Worm (Caenorhabditis elegans): ENCODE data around the gene tbce-1.

The tbce-1 gene

DNA sequence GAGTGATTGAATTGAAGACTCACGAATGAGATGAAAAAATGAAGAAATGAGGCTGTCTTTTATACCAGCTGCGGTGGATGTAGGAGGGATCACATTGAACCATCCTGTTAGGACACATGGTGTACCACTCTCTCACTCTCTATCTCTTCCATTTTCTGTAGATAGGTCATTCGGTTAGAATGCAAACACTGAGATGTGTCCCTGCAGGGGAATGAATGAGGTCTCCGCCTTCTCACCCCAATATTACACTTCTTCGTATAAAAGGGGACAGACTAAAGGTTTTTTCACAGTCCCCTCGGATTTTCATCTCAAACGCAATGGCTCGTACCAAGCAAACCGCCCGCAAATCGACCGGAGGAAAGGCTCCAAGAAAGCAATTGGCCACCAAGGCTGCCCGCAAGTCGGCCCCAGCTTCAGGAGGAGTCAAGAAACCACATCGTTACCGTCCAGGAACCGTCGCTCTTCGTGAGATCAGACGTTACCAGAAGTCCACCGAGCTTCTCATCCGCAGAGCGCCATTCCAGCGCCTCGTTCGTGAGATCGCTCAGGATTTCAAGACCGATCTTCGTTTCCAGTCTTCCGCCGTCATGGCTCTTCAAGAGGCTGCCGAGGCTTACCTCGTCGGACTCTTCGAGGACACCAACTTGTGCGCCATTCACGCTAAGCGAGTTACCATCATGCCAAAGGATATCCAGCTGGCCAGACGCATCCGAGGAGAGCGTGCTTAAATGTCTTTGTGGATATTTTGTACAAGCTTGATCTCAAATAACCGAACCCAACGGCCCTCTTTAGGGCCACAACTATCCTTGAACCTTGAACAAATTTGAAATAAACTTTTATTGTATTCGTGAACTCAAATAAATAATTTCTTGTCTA, 39.7 kb downstream of the tbce-1 start, which contains the start of gene his-32 (continued):
- TF ChIP-seq Y105C5A.15 (GFP tag; IDR thresholded peaks at IDR 0.05) (no peak), mxl-2 (GFP tag; conservative IDR thresholded peaks at IDR 0.05) (no peak), nhr-6 (tag; optimal IDR thresholded peaks at IDR 0.05) (peak; percentile 85), ceh-62 (tag; optimal IDR thresholded peaks at IDR 0.05) (no peak), lin-29 (GFP tag; IDR thresholded peaks at IDR 0.05) (no peak), nhr-11 (tag; optimal IDR thresholded peaks at IDR 0.05) (no peak), mes-2 (tag; optimal IDR thresholded peaks at IDR 0.05; ENCODE audit: poor library complexity, severe bottlenecking) (no peak), lir-3 (tag; optimal IDR thresholded peaks at IDR 0.05) (no peak), T20F7.1 (GFP tag; optimal IDR thresholded peaks at IDR 0.05) (no peak), nhr-76 (tag; optimal IDR thresholded peaks at IDR 0.05) (no peak), snpc-4 (tag; optimal IDR thresholded peaks at IDR 0.05) (no peak), egl-27 (tag; optimal IDR thresholded peaks at IDR 0.05) (no peak), zip-2 (tag; optimal IDR thresholded peaks at IDR 0.05) (no peak), saeg-2 (GFP tag; IDR thresholded peaks at IDR 0.05) (no peak), daf-8 (GFP tag; IDR thresholded peaks at IDR 0.05) (no peak), lsy-2 (tag; optimal IDR thresholded peaks at IDR 0.05) (no peak), ceh-82 (tag; optimal IDR thresholded peaks at IDR 0.05) (no peak), ceh-28 (tag; optimal IDR thresholded peaks at IDR 0.05) (no peak), fos-1 (tag; optimal IDR thresholded peaks at IDR 0.05) (no peak), dve-1 (tag; optimal IDR thresholded peaks at IDR 0.05; ENCODE audit: insufficient read depth) (no peak), mdl-1 (tag; optimal IDR thresholded peaks at IDR 0.05) (no peak), ces-1 (GFP tag; optimal IDR thresholded peaks at IDR 0.05) (no peak), sdz-12 (GFP tag; optimal IDR thresholded peaks at IDR 0.05) (no peak), gei-8 (GFP tag; optimal IDR thresholded peaks at IDR 0.05) (no peak), lin-38 (GFP tag; IDR thresholded peaks at IDR 0.05) (no peak), hif-1 (tag; optimal IDR thresholded peaks at IDR 0.05) (no peak), skn-1 (tag; optimal IDR thresholded peaks at IDR 0.05) (no peak), unc-62 (GFP tag; optimal IDR thresholded peaks at IDR 0.05 in 1 of 2) (peak in 1 of 2 experiments; percentile 56), unc-62 (tag; optimal IDR thresholded peaks at IDR 0.05) (no peak), Y48G9A.11 (GFP tag; IDR thresholded peaks at IDR 0.05) (no peak), pqm-1 (tag; optimal IDR thresholded peaks at IDR 0.05) (no peak), zag-1 (tag; optimal IDR thresholded peaks at IDR 0.05) (no peak), mep-1 (tag; optimal IDR thresholded peaks at IDR 0.05) (peak; percentile 91), snpc-1.2 (GFP tag; IDR thresholded peaks at IDR 0.05) (no peak), T26A8.4 (GFP tag; IDR thresholded peaks at IDR 0.05) (no peak), ceh-44 (GFP tag; IDR thresholded peaks at IDR 0.05) (no peak), aly-2 (tag; optimal IDR thresholded peaks at IDR 0.05) (no peak), daf-19 (GFP tag; conservative IDR thresholded peaks at IDR 0.05) (no peak), nhr-41 (GFP tag; IDR thresholded peaks at IDR 0.05) (no peak), nhr-77 (tag; optimal IDR thresholded peaks at IDR 0.05) (no peak), nhr-25 (tag; optimal IDR thresholded peaks at IDR 0.05; ENCODE audit: borderline replicate concordance, insufficient read depth) (peak; percentile 92), ceh-32 (tag; optimal IDR thresholded peaks at IDR 0.05; ENCODE audit: poor library complexity) (no peak), Y75B8A.6 (GFP tag; IDR thresholded peaks at IDR 0.05) (no peak), duxl-1 (tag; optimal IDR thresholded peaks at IDR 0.05; ENCODE audit: poor library complexity) (peak; percentile 20), nhr-10 (tag; optimal IDR thresholded peaks at IDR 0.05) (no peak)

All from whole organism, L4 larva.